Worm (Caenorhabditis elegans): ENCODE results near the gene rps-0.

DNA sequence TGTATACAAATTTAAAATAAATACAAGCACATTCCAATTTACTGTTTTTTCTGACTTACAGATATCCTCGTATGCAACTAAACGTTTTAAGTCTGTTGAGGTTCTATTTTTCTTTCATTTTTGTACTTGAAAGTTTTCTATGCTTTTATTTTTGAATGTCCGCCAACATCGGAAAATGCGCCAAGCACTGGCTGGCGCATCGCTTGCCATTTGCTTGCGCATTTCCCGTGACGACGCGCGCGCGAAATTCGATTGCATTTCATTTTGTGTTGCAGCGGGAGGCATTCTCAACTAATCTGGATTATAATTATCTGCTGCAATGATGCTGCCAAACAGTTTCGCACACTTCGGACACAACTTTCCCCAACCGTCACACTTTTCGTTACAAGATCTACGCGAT lies 3.1 kb upstream of the rps-0 start, which contains the start of gene fbxl-2:
- TF ChIP-seq mdl-1 (tag; optimal IDR thresholded peaks at IDR 0.05), result peak in 1 of 2 experiments; percentile 79
- TF ChIP-seq alr-1 (tag; optimal IDR thresholded peaks at IDR 0.05; ENCODE audit: borderline replicate concordance), result no peak
- peak; percentile 83 for TF ChIP-seq aly-2 (tag; optimal IDR thresholded peaks at IDR 0.05)
- no peak for TF ChIP-seq hlh-17 (GFP tag; optimal IDR thresholded peaks at IDR 0.05; ENCODE audit: borderline replicate concordance)
- peak; percentile 85 for TF ChIP-seq nhr-11 (tag; optimal IDR thresholded peaks at IDR 0.05)
- peak in 5 of 6 experiments; percentile 55 to 96 (median 88) for TF ChIP-seq elt-3 (tag; optimal IDR thresholded peaks at IDR 0.05)
- TF ChIP-seq sox-4 (tag; optimal IDR thresholded peaks at IDR 0.05), result peak; percentile 81

All from whole organism, L1 larva.